Fruit fly (Drosophila melanogaster) whole organism, adult: ENCODE results near the gene CG18234.

ENCODE experiments used
- Clk ChIP-seq: fragments of 200-800 bp; sonication (Bioruptor generic); optimal IDR thresholded peaks from 2 replicates; lab custom pipeline; 2017; ENCODE audit warnings: missing biosample characterization, missing genetic modification characterization
- Crg-1 ChIP-seq: fragments of 200-800 bp; sonication (Bioruptor generic); optimal IDR thresholded peaks from 2 replicates; lab custom pipeline; 2016; ENCODE audit warnings: missing biosample characterization, missing genetic modification characterization
- cic ChIP-seq: fragments of 200-800 bp; sonication (Bioruptor generic); optimal IDR thresholded peaks from 2 replicates; lab custom pipeline; 2017; ENCODE audit warnings: missing biosample characterization, mild to moderate bottlenecking, missing genetic modification characterization, moderate library complexity

DNA sequence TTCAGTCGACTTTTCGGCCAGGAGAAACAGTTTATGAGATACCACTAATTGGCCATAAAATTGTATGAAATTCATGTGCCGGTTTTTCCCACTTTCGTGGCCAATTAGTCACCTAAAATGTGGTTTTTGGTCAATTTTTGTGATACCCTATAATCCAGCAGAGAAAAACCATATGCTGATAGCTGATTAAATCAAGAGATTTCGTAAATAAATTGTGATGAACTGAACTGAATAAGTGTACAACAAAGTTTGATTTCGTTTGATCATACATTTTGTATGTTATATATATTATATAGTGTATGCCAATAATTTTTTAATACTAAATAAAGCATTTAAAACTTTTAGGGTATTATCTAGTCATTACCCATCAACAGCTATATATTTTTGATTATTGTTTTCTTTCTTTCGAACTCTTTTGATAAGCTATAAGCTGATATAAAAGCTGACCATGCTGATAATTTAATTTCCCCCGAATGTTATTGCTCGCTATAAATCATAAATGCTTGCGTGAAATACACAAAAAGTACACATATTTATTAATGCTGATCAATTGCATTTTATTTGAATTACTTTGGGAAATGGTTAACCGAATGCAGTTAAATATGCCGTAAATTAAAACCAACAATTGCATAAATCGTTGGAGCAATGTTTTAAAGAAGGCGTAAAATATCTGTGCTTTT lies 31.7 kb downstream of the CG18234 start:
- TF ChIP-seq cic (GFP tag; lab: Kevin White, UChicago) (no peak), Crg-1 (GFP tag; lab: Kevin White, UChicago) (no peak), Clk (GFP tag; lab: Kevin White, UChicago) (no peak)
